Fruit fly (Drosophila melanogaster) whole organism, wandering third instar larva: ENCODE measurements around the gene CG42714.

ENCODE experiments used
- CG9705 ChIP-seq: fragments of 200-800 bp; sonication (Bioruptor generic); optimal IDR thresholded peaks from 2 replicates; lab custom pipeline; 2018; ENCODE audit warnings: missing biosample characterization, mild to moderate bottlenecking, missing genetic modification characterization
- CrebA ChIP-seq: fragments of 200-800 bp; sonication (Bioruptor generic); optimal IDR thresholded peaks from 2 replicates; lab custom pipeline; 2016; ENCODE audit warnings: missing biosample characterization, mild to moderate bottlenecking, missing genetic modification characterization, borderline replicate concordance
- Dfd ChIP-seq: fragments of >200 bp; optimal IDR thresholded peaks from 2 replicates; lab custom pipeline; 2017; ENCODE audit warnings: missing biosample characterization, missing genetic modification characterization
- Dif ChIP-seq: fragments of 200-275, 200-300 bp; sonication (Bioruptor generic); optimal IDR thresholded peaks from 2 replicates; lab custom pipeline; 2018; ENCODE audit warnings: missing biosample characterization, missing genetic modification characterization; ENCODE audit not compliant: partially characterized antibody
- GATAd ChIP-seq: sonication (Bioruptor generic); optimal IDR thresholded peaks from 2 replicates; lab custom pipeline; 2016; ENCODE audit warnings: missing biosample characterization, missing genetic modification characterization
- Hnf4 ChIP-seq: fragments of 200-800 bp; sonication (Bioruptor generic); optimal IDR thresholded peaks from 2 replicates; lab custom pipeline; 2016; ENCODE audit warnings: missing biosample characterization, mild to moderate bottlenecking, missing genetic modification characterization
- Hr78 ChIP-seq: fragments of >200 bp; optimal IDR thresholded peaks from 2 replicates; lab custom pipeline; 2017; ENCODE audit warnings: missing biosample characterization, missing genetic modification characterization
- Jra ChIP-seq: sonication (Bioruptor generic); optimal IDR thresholded peaks from 2 replicates; lab custom pipeline; 2016; ENCODE audit warnings: missing biosample characterization, missing genetic modification characterization
- Mio ChIP-seq: sonication (Bioruptor generic); optimal IDR thresholded peaks from 2 replicates; lab custom pipeline; 2016; ENCODE audit warnings: missing biosample characterization, missing genetic modification characterization
- N ChIP-seq: fragments of >200 bp; optimal IDR thresholded peaks from 2 replicates; lab custom pipeline; 2018; ENCODE audit warnings: missing biosample characterization, missing external identifiers, missing genetic modification characterization
- OdsH ChIP-seq: fragments of 200-800 bp; sonication (Bioruptor generic); optimal IDR thresholded peaks from 2 replicates; lab custom pipeline; 2016; ENCODE audit warnings: missing biosample characterization, mild to moderate bottlenecking, missing genetic modification characterization
- Rel ChIP-seq, 2 experiments: fragments of 200-800 bp; sonication (Bioruptor generic) in 1 of 2; optimal IDR thresholded peaks; 2 replicates in 1 of 2; 3 replicates in 1 of 2; lab custom pipeline; 2016 to 2019; ENCODE audit warnings: mild to moderate bottlenecking in 2 of 2, missing biosample characterization in 2 of 2, missing genetic modification characterization in 2 of 2, moderate library complexity in 1 of 2
- Sp1 ChIP-seq: fragments of 200-800 bp; sonication (Bioruptor generic); optimal IDR thresholded peaks from 3 replicates; lab custom pipeline; 2019; ENCODE audit warnings: missing biosample characterization, mild to moderate bottlenecking, missing genetic modification characterization, moderate library complexity
- Vsx2 ChIP-seq: fragments of 200-300, 225-300 bp; sonication (Bioruptor generic); optimal IDR thresholded peaks from 2 replicates; lab custom pipeline; 2018; ENCODE audit warnings: missing biosample characterization, missing genetic modification characterization; ENCODE audit not compliant: partially characterized antibody
- br ChIP-seq: fragments of 200-800 bp; sonication (Bioruptor generic); optimal IDR thresholded peaks from 2 replicates; lab custom pipeline; 2016; ENCODE audit warnings: missing biosample characterization, missing genetic modification characterization
- brk ChIP-seq: fragments of 200-800 bp; sonication (Bioruptor generic); optimal IDR thresholded peaks from 2 replicates; lab custom pipeline; 2016; ENCODE audit warnings: missing biosample characterization, mild to moderate bottlenecking, missing genetic modification characterization
- dl ChIP-seq, 2 experiments: fragments of 175-275, 200-275 bp in 1 of 2; fragments of 200-275 bp in 1 of 2; sonication (Bioruptor generic); optimal IDR thresholded peaks; lab custom pipeline; 2018; ENCODE audit warnings: mild to moderate bottlenecking in 2 of 2, missing biosample characterization in 2 of 2, missing genetic modification characterization in 2 of 2, moderate library complexity in 2 of 2; ENCODE audit not compliant: partially characterized antibody in 2 of 2, insufficient read depth in 1 of 2
- dmrt93B ChIP-seq: fragments of 200-800 bp; sonication (Bioruptor generic); optimal IDR thresholded peaks from 2 replicates; lab custom pipeline; 2018; ENCODE audit warnings: missing biosample characterization, mild to moderate bottlenecking, missing genetic modification characterization
- dsf ChIP-seq: sonication (Bioruptor generic); optimal IDR thresholded peaks from 2 replicates; lab custom pipeline; 2016; ENCODE audit warnings: missing biosample characterization, missing genetic modification characterization, borderline replicate concordance
- ey ChIP-seq: fragments of 200-800 bp; sonication (Bioruptor generic); optimal IDR thresholded peaks from 2 replicates; lab custom pipeline; 2016; ENCODE audit warnings: missing biosample characterization, missing genetic modification characterization
- foxo ChIP-seq, 2 experiments: fragments of 200-800 bp; sonication (Bioruptor generic); optimal IDR thresholded peaks; 2 replicates in 1 of 2; 3 replicates in 1 of 2; lab custom pipeline; 2016 to 2017; ENCODE audit warnings: missing biosample characterization in 2 of 2, missing genetic modification characterization in 2 of 2
- fru ChIP-seq: fragments of 200-800 bp; sonication (Bioruptor generic); optimal IDR thresholded peaks from 3 replicates; lab custom pipeline; 2016; ENCODE audit warnings: missing biosample characterization, mild to moderate bottlenecking, missing genetic modification characterization
- h ChIP-seq: fragments of 200-800 bp; sonication (Bioruptor generic); optimal IDR thresholded peaks from 3 replicates; lab custom pipeline; 2016; ENCODE audit warnings: missing biosample characterization, mild to moderate bottlenecking, missing genetic modification characterization
- jim ChIP-seq: fragments of 175-275, 200-325 bp; sonication (Bioruptor generic); optimal IDR thresholded peaks from 2 replicates; lab custom pipeline; 2016; ENCODE audit warnings: missing biosample characterization, mild to moderate bottlenecking, missing genetic modification characterization
- lola ChIP-seq: fragments of >200 bp; optimal IDR thresholded peaks from 2 replicates; lab custom pipeline; 2017; ENCODE audit warnings: missing biosample characterization, missing genetic modification characterization
- pan ChIP-seq: fragments of >200 bp; optimal IDR thresholded peaks from 2 replicates; lab custom pipeline; 2017
- psq ChIP-seq: fragments of 200-800 bp; sonication (Bioruptor generic); optimal IDR thresholded peaks from 3 replicates; lab custom pipeline; 2017; ENCODE audit warnings: missing biosample characterization, mild to moderate bottlenecking, missing genetic modification characterization, moderate library complexity
- rgr ChIP-seq: fragments of 200-800 bp; sonication (Bioruptor generic); optimal IDR thresholded peaks from 3 replicates; lab custom pipeline; 2016; ENCODE audit warnings: missing biosample characterization, mild to moderate bottlenecking, missing genetic modification characterization
- sv ChIP-seq: fragments of 200-800 bp; sonication (Bioruptor generic); optimal IDR thresholded peaks from 3 replicates; lab custom pipeline; 2016; ENCODE audit warnings: missing biosample characterization, missing genetic modification characterization
- woc ChIP-seq: sonication (Bioruptor generic); optimal IDR thresholded peaks from 2 replicates; lab custom pipeline; 2016; ENCODE audit warnings: missing biosample characterization, mild to moderate bottlenecking, missing genetic modification characterization

Gene CG42714

dm6 chr3L:6254427-6255105, 20.7 kb upstream of the CG42714 start:
- TF ChIP-seq Jra (GFP tag; lab: Kevin White, UChicago) (no peak), Rel (GFP tag; optimal IDR thresholded peaks at IDR 0.05; lab: Kevin White, UChicago) (no peak), Rel (tag; optimal IDR thresholded peaks at IDR 0.05; lab: Kevin White, UChicago) (peak; percentile 74)

- TF ChIP-seq Dif (GFP tag; lab: Kevin White, UChicago) (no peak), Dfd (no peak), Rel (GFP tag; optimal IDR thresholded peaks at IDR 0.05; lab: Kevin White, UChicago) (no peak), Rel (tag; optimal IDR thresholded peaks at IDR 0.05; lab: Kevin White, UChicago) (no peak), pan (lab: Kevin White, UChicago) (no peak), fru (no peak), Mio (GFP tag; lab: Kevin White, UChicago) (no peak), ey (GFP tag; lab: Kevin White, UChicago) (no peak), foxo (GFP tag; optimal IDR thresholded peaks at IDR 0.05; lab: Kevin White, UChicago) (no peak), N (GFP tag; lab: Kevin White, UChicago) (no peak), CG9705 (GFP tag; lab: Kevin White, UChicago) (no peak), brk (GFP tag; lab: Kevin White, UChicago) (no peak), jim (GFP tag; lab: Kevin White, UChicago) (no peak), Hnf4 (GFP tag; lab: Kevin White, UChicago) (no peak), Hr78 (GFP tag; lab: Kevin White, UChicago) (no peak), dl (GFP tag; optimal IDR thresholded peaks at IDR 0.05; lab: Kevin White, UChicago; ENCODE audit: insufficient read depth in 1 of 2, partially characterized antibody in 2 of 2) (no peak), Jra (GFP tag; lab: Kevin White, UChicago) (no peak), GATAd (GFP tag; lab: Kevin White, UChicago) (no peak), lola (GFP tag; lab: Kevin White, UChicago) (no peak)
These were observed 19.9 kb upstream of the CG42714 start for dm6 chr3L:6253730-6254129.

- TF ChIP-seq ey (GFP tag; lab: Kevin White, UChicago) = peak; percentile 13
- TF ChIP-seq sv = no peak
- TF ChIP-seq psq (GFP tag; lab: Kevin White, UChicago) = peak; percentile 38
- TF ChIP-seq lola (GFP tag; lab: Kevin White, UChicago) = no peak
- TF ChIP-seq h (GFP tag; lab: Kevin White, UChicago) = peak; percentile 14
- no peak for TF ChIP-seq Jra (GFP tag; lab: Kevin White, UChicago)
- no peak for TF ChIP-seq dl (GFP tag; optimal IDR thresholded peaks at IDR 0.05; lab: Kevin White, UChicago; ENCODE audit: insufficient read depth in 1 of 2, partially characterized antibody in 2 of 2)
- peak; percentile 2 for TF ChIP-seq br (GFP tag; lab: Kevin White, UChicago)
- TF ChIP-seq CrebA = peak; percentile 60
- TF ChIP-seq Mio (GFP tag; lab: Kevin White, UChicago) = no peak
- TF ChIP-seq rgr (GFP tag; lab: Kevin White, UChicago) = peak; percentile 15
- TF ChIP-seq foxo (GFP tag; optimal IDR thresholded peaks at IDR 0.05; lab: Kevin White, UChicago) = peak in 1 of 2 experiments; percentile 49
- peak; percentile 86 for TF ChIP-seq woc (GFP tag; lab: Kevin White, UChicago)
- peak; percentile 33 for TF ChIP-seq fru
- peak; percentile 13 for TF ChIP-seq OdsH (GFP tag; lab: Kevin White, UChicago)
- peak; percentile 13 for TF ChIP-seq Vsx2 (GFP tag; lab: Kevin White, UChicago)
- TF ChIP-seq dsf = no peak
- TF ChIP-seq Rel (GFP tag; optimal IDR thresholded peaks at IDR 0.05; lab: Kevin White, UChicago) = peak; percentile 62
- TF ChIP-seq Rel (tag; optimal IDR thresholded peaks at IDR 0.05; lab: Kevin White, UChicago) = peak; percentile 46
- TF ChIP-seq Sp1 (GFP tag; lab: Kevin White, UChicago) = peak; percentile 39
- TF ChIP-seq brk (GFP tag; lab: Kevin White, UChicago) = peak; percentile 49
These were observed 15.6 kb upstream of the CG42714 start for dm6 chr3L:6249178-6250078.

- TF ChIP-seq CG9705 (GFP tag; lab: Kevin White, UChicago) (no peak), jim (GFP tag; lab: Kevin White, UChicago) (no peak), OdsH (GFP tag; lab: Kevin White, UChicago) (no peak), dmrt93B (GFP tag; lab: Kevin White, UChicago) (no peak), CrebA (no peak), rgr (GFP tag; lab: Kevin White, UChicago) (no peak)
These were observed 11.8 kb upstream of the CG42714 start, which contains the start of gene Mdr65 for dm6 chr3L:6245646-6246045. Gene Mdr65 (minus strand): TSS chr3L:6245746.
